Worm (Caenorhabditis elegans): ENCODE data around the gene cyp-33C1.

The cyp-33C1 gene

ce11 chrV:2179214-2179613 is at the start of gene cyp-33C1:
Gene cyp-33C1, plus strand, starts transcription at chrV:2179514.
- TF ChIP-seq nhr-28 (tag; optimal IDR thresholded peaks at IDR 0.05) (peak; percentile 54), dpl-1 (GFP tag; optimal IDR thresholded peaks at IDR 0.05) (no peak)

DNA sequence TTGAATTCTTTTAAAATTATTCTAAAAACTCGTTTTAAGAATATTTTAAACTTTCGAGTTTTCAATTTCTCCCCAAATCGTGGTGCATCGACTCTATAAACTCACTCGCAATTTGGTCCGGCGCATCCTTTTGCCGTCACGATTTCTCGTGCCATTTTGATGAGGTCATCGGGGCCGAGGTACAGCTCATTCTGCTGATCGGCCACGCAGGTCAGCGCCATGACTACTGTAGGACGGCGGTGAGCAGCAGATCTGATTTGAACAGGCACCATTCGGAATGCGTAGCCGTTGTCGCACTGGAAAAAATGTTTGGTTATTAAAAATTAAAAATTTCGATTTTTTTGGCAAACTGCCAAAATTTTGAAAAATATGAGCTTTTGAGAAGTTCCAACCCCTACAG is 46.6 kb upstream of the cyp-33C1 start:
- TF ChIP-seq duxl-1 (tag; optimal IDR thresholded peaks at IDR 0.05; ENCODE audit: poor library complexity) (no peak), lin-1 (GFP tag; IDR thresholded peaks at IDR 0.05) (no peak), set-16 (GFP tag; IDR thresholded peaks at IDR 0.05) (peak; percentile 31; the same call in 1 of the 2 replicates), snpc-4 (tag; optimal IDR thresholded peaks at IDR 0.05) (no peak), lsy-2 (tag; optimal IDR thresholded peaks at IDR 0.05) (no peak), attf-4 (tag; optimal IDR thresholded peaks at IDR 0.05) (no peak), egl-43 (GFP tag; IDR thresholded peaks at IDR 0.05) (peak; percentile 65; the same call in 1 of the 2 replicates)

- TF ChIP-seq hmg-1.1 (GFP tag; IDR thresholded peaks at IDR 0.05) (peak; percentile 68), lin-29 (GFP tag; IDR thresholded peaks at IDR 0.05) (no peak), ZK546.5 (tag; optimal IDR thresholded peaks at IDR 0.05) (no peak), mdl-1 (tag; optimal IDR thresholded peaks at IDR 0.05) (peak; percentile 71 to 93), attf-4 (tag; optimal IDR thresholded peaks at IDR 0.05) (no peak), hif-1 (tag; optimal IDR thresholded peaks at IDR 0.05) (peak in 1 of 2 experiments; percentile 76), mxl-3 (GFP tag; optimal IDR thresholded peaks at IDR 0.05) (peak; percentile 11), rbr-2 (tag; optimal IDR thresholded peaks at IDR 0.05) (peak; percentile 81), snpc-1.2 (GFP tag; IDR thresholded peaks at IDR 0.05) (no peak), lsy-2 (tag; optimal IDR thresholded peaks at IDR 0.05) (peak in 1 of 2 experiments; percentile 74), hlh-30 (tag; optimal IDR thresholded peaks at IDR 0.05; ENCODE audit: insufficient read depth) (peak; percentile 96), mxl-2 (GFP tag; conservative IDR thresholded peaks at IDR 0.05) (peak; percentile 97), aha-1 (tag) (peak; percentile 95), nhr-76 (tag; optimal IDR thresholded peaks at IDR 0.05) (no peak), tra-1 (GFP tag; IDR thresholded peaks at IDR 0.05) (0 out of 2 replicates have a peak, but pooled peaks have one; percentile 32), nhr-11 (tag; optimal IDR thresholded peaks at IDR 0.05) (peak; percentile 49), nhr-48 (tag; optimal IDR thresholded peaks at IDR 0.05) (peak; percentile 8), lim-7 (GFP tag; IDR thresholded peaks at IDR 0.05) (no peak), mep-1 (tag; optimal IDR thresholded peaks at IDR 0.05) (peak; percentile 74), hlh-11 (tag; optimal IDR thresholded peaks at IDR 0.05) (peak; percentile 83), ceh-62 (tag; optimal IDR thresholded peaks at IDR 0.05) (no peak), dve-1 (tag; optimal IDR thresholded peaks at IDR 0.05; ENCODE audit: insufficient read depth) (peak; percentile 23), set-16 (GFP tag; IDR thresholded peaks at IDR 0.05) (peak; percentile 64), F37D6.2 (tag; optimal IDR thresholded peaks at IDR 0.05) (peak; percentile 63), dmd-6 (GFP tag; IDR thresholded peaks at IDR 0.05) (peak; percentile 73), ces-1 (GFP tag; optimal IDR thresholded peaks at IDR 0.05) (peak; percentile 2), ctbp-1 (GFP tag; IDR thresholded peaks at IDR 0.05) (peak; percentile 74; the same call in 1 of the 2 replicates), fkh-10 (GFP tag; optimal IDR thresholded peaks at IDR 0.05) (peak; percentile 74), lin-38 (GFP tag; IDR thresholded peaks at IDR 0.05) (peak; percentile 33), ceh-20 (GFP tag; IDR thresholded peaks at IDR 0.05) (peak; percentile 31; the same call in 1 of the 2 replicates), nhr-28 (tag; optimal IDR thresholded peaks at IDR 0.05) (peak; percentile 1), arid-1 (GFP tag; conservative IDR thresholded peaks at IDR 0.05) (0 out of 2 replicates have a peak, but pooled peaks have one; percentile 37), dpl-1 (GFP tag; optimal IDR thresholded peaks at IDR 0.05) (peak; percentile 28), ceh-44 (GFP tag; IDR thresholded peaks at IDR 0.05) (no peak), mes-2 (tag; optimal IDR thresholded peaks at IDR 0.05; ENCODE audit: poor library complexity, severe bottlenecking) (peak; percentile 52), egl-43 (GFP tag; IDR thresholded peaks at IDR 0.05) (0 out of 2 replicates have a peak, but pooled peaks have one; percentile 49), daf-16 (GFP tag; optimal IDR thresholded peaks at IDR 0.05) (peak in 1 of 2 experiments; percentile 6), daf-16 (tag; optimal IDR thresholded peaks at IDR 0.05) (peak; percentile 24), nhr-77 (tag; optimal IDR thresholded peaks at IDR 0.05) (peak; percentile 1)
Observed at ce11 chrV:2133512-2133911, 45.8 kb upstream of the cyp-33C1 start.
